Worm (Caenorhabditis elegans): ENCODE results near the gene F15H10.12.

ce11 chrV:10381726-10382125 is 28.2 kb downstream of the F15H10.12 start, which contains the start of gene abu-1:
- no peak for TF ChIP-seq sox-4 (tag; optimal IDR thresholded peaks at IDR 0.05)
- no peak for TF ChIP-seq pag-3 (tag; optimal IDR thresholded peaks at IDR 0.05; ENCODE audit: borderline replicate concordance)
- TF ChIP-seq ama-1 (optimal IDR thresholded peaks at IDR 0.05), result no peak
- no peak for TF ChIP-seq fkh-10 (GFP tag; optimal IDR thresholded peaks at IDR 0.05)
- no peak for TF ChIP-seq elt-2 (tag; optimal IDR thresholded peaks at IDR 0.05)
